Fruit fly (Drosophila melanogaster): ENCODE results near the gene CG6638.

Gene CG6638

dm6 chr3L:8524816-8525625, 50.9 kb downstream of the CG6638 start, which contains the start of the genes GstO1 and foi (continued):
- TF ChIP-seq cas (GFP tag; IDR thresholded peaks at IDR 0.05) (no peak), CoRest (tag; optimal IDR thresholded peaks at IDR 0.05) (peak; percentile 57), CG8290 (GFP tag; optimal IDR thresholded peaks at IDR 0.05) (peak; percentile 29), CG8290 (tag; optimal IDR thresholded peaks at IDR 0.05) (peak in 1 of 2 experiments; percentile 73), CG2875 (GFP tag; optimal IDR thresholded peaks at IDR 0.05) (no peak), sob (GFP tag; IDR thresholded peaks at IDR 0.05) (peak; percentile 57; the same call in 1 of the 2 replicates), E2f2 (GFP tag; IDR thresholded peaks at IDR 0.05) (peak; percentile 74), lmd (GFP tag; IDR thresholded peaks at IDR 0.05) (no peak; the same call in 1 of the 2 replicates), Aef1 (GFP tag; IDR thresholded peaks at IDR 0.05) (no peak), gfzf (GFP tag; optimal IDR thresholded peaks at IDR 0.05) (peak; percentile 15), CG10431 (GFP tag; optimal IDR thresholded peaks at IDR 0.05) (peak; percentile 69), Sox100B (GFP tag; optimal IDR thresholded peaks at IDR 0.05) (no peak), ind (GFP tag; optimal IDR thresholded peaks at IDR 0.05) (peak; percentile 32), Hand (GFP tag; optimal IDR thresholded peaks at IDR 0.05) (no peak), Ssrp (tag; optimal IDR thresholded peaks at IDR 0.05) (no peak), CG30020 (tag; optimal IDR thresholded peaks at IDR 0.05) (peak; percentile 46), CG8281 (tag; optimal IDR thresholded peaks at IDR 0.05) (no peak), sqz (GFP tag; optimal IDR thresholded peaks at IDR 0.05) (no peak), Ptx1 (GFP tag; IDR thresholded peaks at IDR 0.05) (peak; percentile 21; the same call in 1 of the 2 replicates), hb (GFP tag; IDR thresholded peaks at IDR 0.05; ENCODE audit: partially characterized antibody) (peak; percentile 98), kay (GFP tag; optimal IDR thresholded peaks at IDR 0.05) (no peak), fd102C (GFP tag; optimal IDR thresholded peaks at IDR 0.05) (no peak), CG7556 (GFP tag; optimal IDR thresholded peaks at IDR 0.05) (no peak), Doc3 (GFP tag; IDR thresholded peaks at IDR 0.05; ENCODE audit: partially characterized antibody) (peak; percentile 91), Mrtf (GFP tag; IDR thresholded peaks at IDR 0.05) (no peak), CG12942 (GFP tag; optimal IDR thresholded peaks at IDR 0.05) (no peak), wor (GFP tag; IDR thresholded peaks at IDR 0.05) (no peak), ken (GFP tag; IDR thresholded peaks at IDR 0.05) (0 out of 3 replicates have a peak, but pooled peaks have one; percentile 31), CG10274 (GFP tag; optimal IDR thresholded peaks at IDR 0.05) (no peak), CG14965 (GFP tag; optimal IDR thresholded peaks at IDR 0.05; ENCODE audit: borderline replicate concordance) (no peak), klu (GFP tag; IDR thresholded peaks at IDR 0.05) (no peak), CG1792 (GFP tag; optimal IDR thresholded peaks at IDR 0.05) (no peak), CG6791 (GFP tag; IDR thresholded peaks at IDR 0.05; ENCODE audit: partially characterized antibody) (peak; percentile 99), lov (optimal IDR thresholded peaks at IDR 0.05) (no peak), lov (GFP tag; IDR thresholded peaks at IDR 0.05) (no peak), fd96Cb (tag; optimal IDR thresholded peaks at IDR 0.05) (no peak), CG7357 (GFP tag; IDR thresholded peaks at IDR 0.05) (no peak), wek (GFP tag; optimal IDR thresholded peaks at IDR 0.05) (no peak), prd (optimal IDR thresholded peaks at IDR 0.05) (no peak), prd (GFP tag; IDR thresholded peaks at IDR 0.05) (0 out of 3 replicates have a peak, but pooled peaks have one; percentile 27), grn (GFP tag; optimal IDR thresholded peaks at IDR 0.05) (peak; percentile 35), B-H2 (GFP tag; optimal IDR thresholded peaks at IDR 0.05) (peak; percentile 74), HmgZ (tag; optimal IDR thresholded peaks at IDR 0.05) (peak; percentile 58), fu2 (GFP tag; optimal IDR thresholded peaks at IDR 0.05) (no peak), CG5953 (GFP tag; IDR thresholded peaks at IDR 0.05) (no peak), h (optimal IDR thresholded peaks at IDR 0.05) (no peak), CG10959 (GFP tag; IDR thresholded peaks at IDR 0.05) (no peak), ara (GFP tag; IDR thresholded peaks at IDR 0.05) (no peak), odd (GFP tag; optimal IDR thresholded peaks at IDR 0.05) (no peak), vnd (GFP tag; IDR thresholded peaks at IDR 0.05; ENCODE audit: partially characterized antibody) (peak; percentile 99), CG14014 (GFP tag; IDR thresholded peaks at IDR 0.05) (no peak; the same call in 1 of the 2 replicates)
